Worm (Caenorhabditis elegans) whole organism, L3 larva: ENCODE results near the gene lelo-3.

ENCODE experiments used
- ZK546.5 ChIP-seq: sonication (generic microtip); optimal IDR thresholded peaks from 2 replicates; lab custom pipeline; 2017; ENCODE audit warnings: missing biosample characterization, missing genetic modification characterization
- aly-2 ChIP-seq: fragments of 150-350 bp; optimal IDR thresholded peaks from 2 replicates; lab custom pipeline; 2014; ENCODE audit warnings: missing biosample characterization, missing genetic modification characterization
- ama-1 ChIP-seq: fragments of 150-350 bp; optimal IDR thresholded peaks from 2 replicates; lab custom pipeline; 2018
- ceh-16 ChIP-seq: sonication (generic microtip); optimal IDR thresholded peaks from 2 replicates; lab custom pipeline; 2017; ENCODE audit warnings: missing biosample characterization, missing genetic modification characterization
- ceh-82 ChIP-seq: fragments of 150-350 bp; optimal IDR thresholded peaks from 2 replicates; lab custom pipeline; 2014; ENCODE audit warnings: missing biosample characterization, missing genetic modification characterization
- ceh-9 ChIP-seq: sonication (generic microtip); optimal IDR thresholded peaks from 2 replicates; lab custom pipeline; 2018; ENCODE audit warnings: missing biosample characterization, missing genetic modification characterization
- daf-12 ChIP-seq: fragments of 150-350 bp; optimal IDR thresholded peaks from 2 replicates; lab custom pipeline; 2014; ENCODE audit warnings: missing biosample characterization, missing genetic modification reagents, missing genetic modification characterization
- elt-1 ChIP-seq: fragments of 150-350 bp; optimal IDR thresholded peaks from 2 replicates; lab custom pipeline; 2014; ENCODE audit warnings: missing biosample characterization, missing genetic modification characterization
- elt-2 ChIP-seq: sonication (generic microtip); optimal IDR thresholded peaks from 2 replicates; lab custom pipeline; 2016; ENCODE audit warnings: missing genetic modification reagents, mild to moderate bottlenecking, missing genetic modification characterization, missing compliant biosample characterization
- elt-3 ChIP-seq, 3 experiments: fragments of 150-350 bp in 1 of 3; sonication (generic microtip) in 2 of 3; optimal IDR thresholded peaks; 2 replicates in 2 of 3; 4 replicates in 1 of 3; lab custom pipeline; 2014 to 2017; ENCODE audit warnings: missing biosample characterization in 3 of 3, missing genetic modification characterization in 3 of 3
- eor-1 ChIP-seq, 2 experiments: fragments of 150-350 bp; optimal IDR thresholded peaks; 2 replicates each; lab custom pipeline; 2014 to 2018; ENCODE audit warnings: missing biosample characterization in 2 of 2, missing genetic modification characterization in 2 of 2
- fkh-10 ChIP-seq: sonication (generic microtip); optimal IDR thresholded peaks from 2 replicates; lab custom pipeline; 2017; ENCODE audit warnings: missing biosample characterization, missing genetic modification reagents, missing genetic modification characterization
- fkh-2 ChIP-seq: fragments of 150-350 bp; optimal IDR thresholded peaks from 2 replicates; lab custom pipeline; 2014; ENCODE audit warnings: missing biosample characterization, missing genetic modification reagents, missing genetic modification characterization
- fos-1 ChIP-seq: fragments of 150-350 bp; optimal IDR thresholded peaks from 2 replicates; lab custom pipeline; 2014; ENCODE audit warnings: missing biosample characterization, missing genetic modification characterization
- jun-1 ChIP-seq: fragments of 150-350 bp; optimal IDR thresholded peaks from 2 replicates; lab custom pipeline; 2014; ENCODE audit warnings: missing biosample characterization, missing genetic modification reagents, missing genetic modification characterization
- lin-15B ChIP-seq: fragments of 150-350 bp; optimal IDR thresholded peaks from 2 replicates; lab custom pipeline; 2014; ENCODE audit warnings: missing biosample characterization, missing genetic modification characterization
- lin-39 ChIP-seq: fragments of 150-350 bp; optimal IDR thresholded peaks from 2 replicates; lab custom pipeline; 2018; ENCODE audit warnings: missing biosample characterization, missing genetic modification reagents, missing genetic modification characterization
- lsy-12 ChIP-seq: sonication (generic microtip); optimal IDR thresholded peaks from 2 replicates; lab custom pipeline; 2016; ENCODE audit warnings: mild to moderate bottlenecking, missing genetic modification characterization, missing compliant biosample characterization
- mdl-1 ChIP-seq: fragments of 150-350 bp; optimal IDR thresholded peaks from 2 replicates; lab custom pipeline; 2014; ENCODE audit warnings: missing biosample characterization, missing genetic modification characterization
- mml-1 ChIP-seq: fragments of 150-350 bp; sonication (generic microtip); optimal IDR thresholded peaks from 3 replicates; lab custom pipeline; 2014; ENCODE audit warnings: missing biosample characterization, missing genetic modification characterization
- nfya-1 ChIP-seq: sonication (generic microtip); optimal IDR thresholded peaks from 2 replicates; lab custom pipeline; 2017; ENCODE audit warnings: missing genetic modification characterization, mild to moderate bottlenecking, missing compliant biosample characterization, antibody characterized with exemption, moderate library complexity; ENCODE audit not compliant: insufficient read depth
- nhr-11 ChIP-seq: fragments of 150-350 bp; optimal IDR thresholded peaks from 2 replicates; lab custom pipeline; 2014; ENCODE audit warnings: missing biosample characterization, missing genetic modification characterization
- nhr-23 ChIP-seq: fragments of 150-350 bp; optimal IDR thresholded peaks from 2 replicates; lab custom pipeline; 2014; ENCODE audit warnings: missing biosample characterization, missing genetic modification reagents, missing genetic modification characterization
- nhr-237 ChIP-seq: fragments of 150-350 bp; optimal IDR thresholded peaks from 2 replicates; lab custom pipeline; 2014; ENCODE audit warnings: missing biosample characterization, missing genetic modification characterization
- nhr-25 ChIP-seq: sonication (generic microtip); optimal IDR thresholded peaks from 2 replicates; lab custom pipeline; 2017; ENCODE audit warnings: missing biosample characterization, missing genetic modification characterization
- nhr-28 ChIP-seq: fragments of 150-350 bp; optimal IDR thresholded peaks from 2 replicates; lab custom pipeline; 2014; ENCODE audit warnings: missing biosample characterization, missing genetic modification characterization
- nhr-43 ChIP-seq: sonication (generic microtip); optimal IDR thresholded peaks from 2 replicates; lab custom pipeline; 2016; ENCODE audit warnings: mild to moderate bottlenecking, missing genetic modification characterization, missing compliant biosample characterization; ENCODE audit not compliant: poor library complexity, severe bottlenecking
- nhr-77 ChIP-seq: fragments of 150-350 bp; optimal IDR thresholded peaks from 2 replicates; lab custom pipeline; 2014; ENCODE audit warnings: missing biosample characterization, missing genetic modification characterization
- pha-4 ChIP-seq: fragments of 150-350 bp; optimal IDR thresholded peaks from 2 replicates; lab custom pipeline; 2014; ENCODE audit warnings: missing biosample characterization, missing genetic modification reagents, missing genetic modification characterization
- pqm-1 ChIP-seq: fragments of 150-350 bp; optimal IDR thresholded peaks from 2 replicates; lab custom pipeline; 2017; ENCODE audit warnings: missing biosample characterization, missing genetic modification characterization, inconsistent platforms
- tbx-2 ChIP-seq: sonication (generic microtip); optimal IDR thresholded peaks from 2 replicates; lab custom pipeline; 2016; ENCODE audit warnings: mild to moderate bottlenecking, missing genetic modification characterization, missing compliant biosample characterization
- unc-39 ChIP-seq: sonication (generic microtip); optimal IDR thresholded peaks from 4 replicates; lab custom pipeline; 2017; ENCODE audit warnings: missing biosample characterization, missing genetic modification characterization
- zag-1 ChIP-seq: fragments of 150-350 bp; optimal IDR thresholded peaks from 2 replicates; lab custom pipeline; 2014; ENCODE audit warnings: missing biosample characterization, missing genetic modification characterization
- ztf-11 ChIP-seq: fragments of 150-350 bp; optimal IDR thresholded peaks from 2 replicates; lab custom pipeline; 2014; ENCODE audit warnings: missing biosample characterization, missing genetic modification characterization
- ztf-4 ChIP-seq: fragments of 150-350 bp; optimal IDR thresholded peaks from 2 replicates; lab custom pipeline; 2014; ENCODE audit warnings: missing biosample characterization, missing genetic modification characterization

Gene lelo-3

ce11 chrX:6031169-6031568, 8.8 kb upstream of the lelo-3 start, which contains the start of gene ipp-5:
ipp-5 (plus strand) TSS chrX:6031469.
- TF ChIP-seq ztf-4 (no peak), ZK546.5 (tag; lab: Kevin White, UChicago) (no peak), ztf-11 (no peak), nhr-11 (tag; lab: Kevin White, UChicago) (no peak), mdl-1 (tag; lab: Kevin White, UChicago) (no peak), nfya-1 (tag; lab: Kevin White, UChicago) (no peak), nhr-77 (no peak), elt-1 (tag; lab: Kevin White, UChicago) (no peak), ceh-82 (tag; lab: Kevin White, UChicago) (no peak), elt-2 (tag; lab: Kevin White, UChicago) (no peak), mml-1 (tag; lab: Kevin White, UChicago) (no peak)

DNA sequence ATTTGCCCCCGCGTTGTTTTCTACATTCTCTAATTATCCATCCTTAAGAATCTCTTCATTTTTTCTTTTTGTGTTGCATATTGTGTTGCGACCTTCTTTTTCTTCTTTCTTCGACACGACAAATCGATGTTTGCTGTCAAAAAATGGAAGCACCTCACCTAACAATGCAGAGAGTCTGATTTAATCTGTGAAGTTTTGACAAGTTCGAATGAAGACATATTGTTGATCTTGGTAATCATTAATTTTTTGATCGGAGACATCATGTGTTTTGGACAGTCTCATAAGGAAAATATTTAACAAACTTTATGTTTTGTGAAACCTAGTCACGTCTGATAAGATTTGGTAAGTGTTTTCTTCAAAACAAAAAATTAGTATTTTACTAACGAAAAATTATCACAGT, 6.7 kb upstream of the lelo-3 start:
- TF ChIP-seq nhr-23 (tag; lab: Kevin White, UChicago): no peak
- TF ChIP-seq zag-1 (tag; lab: Kevin White, UChicago): no peak
- no peak for TF ChIP-seq unc-39 (tag; lab: Kevin White, UChicago)
- no peak for TF ChIP-seq elt-3 (tag; optimal IDR thresholded peaks at IDR 0.05; lab: Kevin White, UChicago)
- no peak for TF ChIP-seq eor-1 (tag; optimal IDR thresholded peaks at IDR 0.05; lab: Kevin White, UChicago)
- TF ChIP-seq nhr-11 (tag; lab: Kevin White, UChicago): no peak
- TF ChIP-seq pqm-1 (tag; lab: Kevin White, UChicago): no peak
- peak; percentile 49 for TF ChIP-seq elt-1 (tag; lab: Kevin White, UChicago)
- peak; percentile 34 for TF ChIP-seq ceh-16 (tag; lab: Kevin White, UChicago)
- peak; percentile 29 for TF ChIP-seq nhr-25 (tag; lab: Kevin White, UChicago)
- TF ChIP-seq lsy-12 (tag; lab: Kevin White, UChicago): no peak
- no peak for TF ChIP-seq daf-12 (tag; lab: Kevin White, UChicago)
- TF ChIP-seq fos-1 (tag; lab: Kevin White, UChicago): no peak
- TF ChIP-seq elt-2 (tag; lab: Kevin White, UChicago): no peak
- TF ChIP-seq ZK546.5 (tag; lab: Kevin White, UChicago): no peak
- no peak for TF ChIP-seq ama-1
- TF ChIP-seq fkh-2 (tag; lab: Kevin White, UChicago): no peak

ce11 chrX:6026732-6027528, 4.6 kb upstream of the lelo-3 start:
- TF ChIP-seq ceh-9 (tag; lab: Kevin White, UChicago): no peak
- peak; percentile 52 for TF ChIP-seq elt-2 (tag; lab: Kevin White, UChicago)
- TF ChIP-seq mml-1 (tag; lab: Kevin White, UChicago): no peak
- TF ChIP-seq fkh-10 (GFP tag; lab: Kevin White, UChicago): no peak
- no peak for TF ChIP-seq elt-1 (tag; lab: Kevin White, UChicago)
- no peak for TF ChIP-seq ceh-82 (tag; lab: Kevin White, UChicago)
- TF ChIP-seq lin-15B (tag; lab: Kevin White, UChicago): no peak
- TF ChIP-seq pqm-1 (tag; lab: Kevin White, UChicago): peak; percentile 26
- peak; percentile 53 for TF ChIP-seq nhr-25 (tag; lab: Kevin White, UChicago)
- TF ChIP-seq aly-2 (tag; lab: Kevin White, UChicago): no peak
- no peak for TF ChIP-seq jun-1 (tag; lab: Kevin White, UChicago)
- TF ChIP-seq unc-39 (tag; lab: Kevin White, UChicago): no peak
- no peak for TF ChIP-seq tbx-2 (tag; lab: Kevin White, UChicago)
- TF ChIP-seq nhr-43 (tag; lab: Kevin White, UChicago): no peak
- TF ChIP-seq pha-4 (tag; lab: Kevin White, UChicago): no peak
- no peak for TF ChIP-seq eor-1 (tag; optimal IDR thresholded peaks at IDR 0.05; lab: Kevin White, UChicago)
- TF ChIP-seq nhr-237 (tag; lab: Kevin White, UChicago): no peak
- no peak for TF ChIP-seq nhr-28 (tag; lab: Kevin White, UChicago)
- TF ChIP-seq lin-39 (tag; lab: Kevin White, UChicago): no peak
- TF ChIP-seq, all 47 proteins: peak for 3
